Worm (Caenorhabditis elegans): ENCODE measurements around the gene cest-35.1.

Gene cest-35.1

ce11 chrV:5265581-5265980, 22.6 kb upstream of the cest-35.1 start, which contains the start of the genes srt-69 and B0238.12:
srt-69 (minus strand) TSS chrV:5265681.
B0238.12 (plus strand) TSS chrV:5265844.
- TF ChIP-seq Y55F3AM.14 (GFP tag; optimal IDR thresholded peaks at IDR 0.05) (no peak), skn-1 (tag; optimal IDR thresholded peaks at IDR 0.05) (no peak), sma-9 (GFP tag; optimal IDR thresholded peaks at IDR 0.05) (no peak), sma-9 (tag; optimal IDR thresholded peaks at IDR 0.05) (no peak), C34F6.9 (tag; optimal IDR thresholded peaks at IDR 0.05) (no peak), aly-2 (tag; optimal IDR thresholded peaks at IDR 0.05) (no peak)

ce11 chrV:5262999-5263398, 20.1 kb upstream of the cest-35.1 start, which contains the start of gene cest-30:
cest-30 (minus strand) TSS chrV:5263099.
- TF ChIP-seq unc-55 (GFP tag; optimal IDR thresholded peaks at IDR 0.05) (no peak), zag-1 (tag; optimal IDR thresholded peaks at IDR 0.05) (no peak), nhr-10 (tag; optimal IDR thresholded peaks at IDR 0.05) (no peak), F13H6.1 (tag; optimal IDR thresholded peaks at IDR 0.05) (no peak), peb-1 (tag; optimal IDR thresholded peaks at IDR 0.05) (no peak), ama-1 (optimal IDR thresholded peaks at IDR 0.05) (no peak), gmeb-1 (tag; optimal IDR thresholded peaks at IDR 0.05) (no peak), fos-1 (tag; optimal IDR thresholded peaks at IDR 0.05) (no peak), nhr-25 (tag; optimal IDR thresholded peaks at IDR 0.05) (no peak), crh-2 (tag; optimal IDR thresholded peaks at IDR 0.05) (no peak), dmd-4 (tag; optimal IDR thresholded peaks at IDR 0.05) (no peak), alr-1 (tag; optimal IDR thresholded peaks at IDR 0.05) (no peak), nhr-11 (tag; optimal IDR thresholded peaks at IDR 0.05) (no peak), ceh-82 (tag; optimal IDR thresholded peaks at IDR 0.05) (no peak), ZK546.5 (tag; optimal IDR thresholded peaks at IDR 0.05) (no peak), lin-39 (tag; optimal IDR thresholded peaks at IDR 0.05) (no peak), unc-62 (GFP tag; optimal IDR thresholded peaks at IDR 0.05) (no peak)

ce11 chrV:5259448-5259847, 16.5 kb upstream of the cest-35.1 start, which contains the start of gene srt-70:
srt-70 (minus strand) TSS chrV:5259548.
- TF ChIP-seq ztf-4 (tag; optimal IDR thresholded peaks at IDR 0.05) (no peak), lin-39 (tag; optimal IDR thresholded peaks at IDR 0.05) (no peak), sma-9 (GFP tag; optimal IDR thresholded peaks at IDR 0.05) (no peak), sma-9 (tag; optimal IDR thresholded peaks at IDR 0.05) (no peak), ZK546.5 (tag; optimal IDR thresholded peaks at IDR 0.05) (no peak), nhr-21 (tag; optimal IDR thresholded peaks at IDR 0.05) (no peak), skn-1 (tag; optimal IDR thresholded peaks at IDR 0.05) (no peak), R02D3.7 (tag; optimal IDR thresholded peaks at IDR 0.05) (no peak), unc-55 (GFP tag; optimal IDR thresholded peaks at IDR 0.05) (no peak), elt-1 (tag; optimal IDR thresholded peaks at IDR 0.05) (no peak), mbf-1 (tag; optimal IDR thresholded peaks at IDR 0.05) (no peak), lin-11 (tag; optimal IDR thresholded peaks at IDR 0.05) (no peak), fos-1 (tag; optimal IDR thresholded peaks at IDR 0.05) (no peak), alr-1 (tag; optimal IDR thresholded peaks at IDR 0.05) (no peak), egl-27 (tag; optimal IDR thresholded peaks at IDR 0.05) (no peak), sem-4 (tag; optimal IDR thresholded peaks at IDR 0.05) (no peak), C34F6.9 (tag; optimal IDR thresholded peaks at IDR 0.05) (no peak), unc-39 (tag; optimal IDR thresholded peaks at IDR 0.05) (no peak), nhr-12 (tag; optimal IDR thresholded peaks at IDR 0.05) (no peak), ztf-11 (tag; optimal IDR thresholded peaks at IDR 0.05) (no peak)

- no peak for TF ChIP-seq peb-1 (tag; optimal IDR thresholded peaks at IDR 0.05)
- TF ChIP-seq fos-1 (tag; optimal IDR thresholded peaks at IDR 0.05) = no peak
Measured at ce11 chrV:5257358-5257757, 14.4 kb upstream of the cest-35.1 start, which contains the start of gene srt-67. srt-67 (minus strand) TSS chrV:5257458.

ce11 chrV:5252016-5252415, 9.1 kb upstream of the cest-35.1 start, which contains the start of gene srt-68:
srt-68 (minus strand) TSS chrV:5252116.
- TF ChIP-seq blmp-1 (tag; optimal IDR thresholded peaks at IDR 0.05; ENCODE audit: insufficient read depth) = no peak
- TF ChIP-seq fos-1 (tag; optimal IDR thresholded peaks at IDR 0.05) = no peak
- TF ChIP-seq nhr-237 (tag; optimal IDR thresholded peaks at IDR 0.05) = no peak
- TF ChIP-seq snpc-4 (tag; optimal IDR thresholded peaks at IDR 0.05) = no peak
- no peak for TF ChIP-seq mbf-1 (tag; optimal IDR thresholded peaks at IDR 0.05)
- TF ChIP-seq R02D3.7 (tag; optimal IDR thresholded peaks at IDR 0.05) = no peak
- no peak for TF ChIP-seq nhr-6 (tag; optimal IDR thresholded peaks at IDR 0.05)
